Fruit fly (Drosophila melanogaster) whole organism, adult: ENCODE data around the gene CG5004.

ENCODE experiments used
- CG11617 ChIP-seq: fragments of 200-800 bp; sonication (Bioruptor generic); optimal IDR thresholded peaks from 2 replicates; lab custom pipeline; 2017; ENCODE audit warnings: mild to moderate bottlenecking, missing biosample characterization, missing genetic modification reagents, missing genetic modification characterization
- CG12768 ChIP-seq: fragments of 200-800 bp; sonication (Bioruptor generic); optimal IDR thresholded peaks from 2 replicates; lab custom pipeline; 2017; ENCODE audit warnings: missing biosample characterization, missing genetic modification characterization, mild to moderate bottlenecking, moderate library complexity, missing genetic modification reagents
- CG14711 ChIP-seq: fragments of 200-800 bp; sonication (Bioruptor generic); optimal IDR thresholded peaks from 2 replicates; lab custom pipeline; 2018; ENCODE audit warnings: missing biosample characterization, mild to moderate bottlenecking, missing genetic modification characterization, moderate library complexity
- CG1620 ChIP-seq: fragments of 200-800 bp; sonication (Bioruptor generic); optimal IDR thresholded peaks from 2 replicates; lab custom pipeline; 2016; ENCODE audit warnings: missing biosample characterization, missing genetic modification characterization
- CG33017 ChIP-seq: fragments of 200-800 bp; sonication (Bioruptor generic); optimal IDR thresholded peaks from 2 replicates; lab custom pipeline; 2018; ENCODE audit warnings: missing biosample characterization, mild to moderate bottlenecking, missing genetic modification characterization, moderate library complexity
- CG5204 ChIP-seq: fragments of 200-800 bp; sonication (Bioruptor generic); optimal IDR thresholded peaks from 2 replicates; lab custom pipeline; 2016; ENCODE audit warnings: missing biosample characterization, missing genetic modification characterization
- CG7045 ChIP-seq: fragments of 200-800 bp; sonication (Bioruptor generic); optimal IDR thresholded peaks from 2 replicates; lab custom pipeline; 2017; ENCODE audit warnings: missing biosample characterization, mild to moderate bottlenecking, missing genetic modification characterization
- CG7101 ChIP-seq: fragments of 200-800 bp; sonication (Bioruptor generic); optimal IDR thresholded peaks from 2 replicates; lab custom pipeline; 2018; ENCODE audit warnings: missing biosample characterization, mild to moderate bottlenecking, missing genetic modification characterization, moderate library complexity
- Clk ChIP-seq: fragments of 200-800 bp; sonication (Bioruptor generic); optimal IDR thresholded peaks from 2 replicates; lab custom pipeline; 2017; ENCODE audit warnings: missing biosample characterization, missing genetic modification characterization
- Crg-1 ChIP-seq: fragments of 200-800 bp; sonication (Bioruptor generic); optimal IDR thresholded peaks from 2 replicates; lab custom pipeline; 2016; ENCODE audit warnings: missing biosample characterization, missing genetic modification characterization
- Hr96 ChIP-seq: fragments of 200-800 bp; sonication (Bioruptor generic); optimal IDR thresholded peaks from 2 replicates; lab custom pipeline; 2016; ENCODE audit warnings: missing biosample characterization, missing genetic modification characterization
- Mnt ChIP-seq: fragments of 200-800 bp; sonication (Bioruptor generic); optimal IDR thresholded peaks from 2 replicates; lab custom pipeline; 2016; ENCODE audit warnings: missing biosample characterization, mild to moderate bottlenecking, missing genetic modification characterization
- bab1 ChIP-seq: fragments of 200-800 bp; sonication (Bioruptor generic); optimal IDR thresholded peaks from 3 replicates; lab custom pipeline; 2019; ENCODE audit warnings: missing biosample characterization, mild to moderate bottlenecking, missing genetic modification characterization, moderate library complexity
- cic ChIP-seq: fragments of 200-800 bp; sonication (Bioruptor generic); optimal IDR thresholded peaks from 2 replicates; lab custom pipeline; 2017; ENCODE audit warnings: missing biosample characterization, mild to moderate bottlenecking, missing genetic modification characterization, moderate library complexity
- cnc ChIP-seq, 2 experiments: fragments of >200 bp; optimal IDR thresholded peaks; 2 replicates each; lab custom pipeline; 2017
- kay ChIP-seq: fragments of 200-800 bp; sonication (Bioruptor generic); peaks from one replicate; lab custom pipeline; 2016; ENCODE audit warnings: missing biosample characterization, missing genetic modification characterization, borderline replicate concordance
- ovo ChIP-seq: fragments of 200-800 bp; sonication (Bioruptor generic); optimal IDR thresholded peaks from 2 replicates; lab custom pipeline; 2016; ENCODE audit warnings: missing biosample characterization, missing genetic modification characterization
- pad ChIP-seq: fragments of 200-800 bp; sonication (Bioruptor generic); optimal IDR thresholded peaks from 3 replicates; lab custom pipeline; 2017; ENCODE audit warnings: missing biosample characterization, missing genetic modification characterization, mild to moderate bottlenecking, moderate library complexity, missing genetic modification reagents
- tj ChIP-seq: fragments of 200-800 bp; sonication (Bioruptor generic); optimal IDR thresholded peaks from 3 replicates; lab custom pipeline; 2017; ENCODE audit warnings: missing biosample characterization, mild to moderate bottlenecking, missing genetic modification characterization, moderate library complexity
- toe ChIP-seq: fragments of 200-800 bp; sonication (Bioruptor generic); optimal IDR thresholded peaks from 2 replicates; lab custom pipeline; 2016; ENCODE audit warnings: missing biosample characterization, missing genetic modification characterization

CG5004 gene

dm6 chrX:17172123-17172522 is 64.7 kb downstream of the CG5004 start:
- TF ChIP-seq cnc (optimal IDR thresholded peaks at IDR 0.05; lab: Kevin White, UChicago) (no peak), CG7045 (GFP tag; lab: Kevin White, UChicago) (no peak), Hr96 (GFP tag; lab: Kevin White, UChicago) (no peak), CG7101 (tag; lab: Kevin White, UChicago) (no peak), toe (GFP tag; lab: Kevin White, UChicago) (no peak), pad (no peak), Clk (GFP tag; lab: Kevin White, UChicago) (no peak), CG14711 (tag; lab: Kevin White, UChicago) (no peak), CG12768 (no peak), CG33017 (tag; lab: Kevin White, UChicago) (no peak), bab1 (GFP tag; lab: Kevin White, UChicago) (no peak), cic (GFP tag; lab: Kevin White, UChicago) (no peak), CG11617 (GFP tag; lab: Kevin White, UChicago) (no peak), CG1620 (GFP tag; lab: Kevin White, UChicago) (no peak), Mnt (no peak), Crg-1 (GFP tag; lab: Kevin White, UChicago) (no peak)

dm6 chrX:17172777-17173315 is 65.5 kb downstream of the CG5004 start:
- TF ChIP-seq cic (GFP tag; lab: Kevin White, UChicago) = no peak
- TF ChIP-seq kay = no peak
- no peak for TF ChIP-seq CG7045 (GFP tag; lab: Kevin White, UChicago)
- TF ChIP-seq Crg-1 (GFP tag; lab: Kevin White, UChicago) = no peak
- no peak for TF ChIP-seq tj (GFP tag; lab: Kevin White, UChicago)
- TF ChIP-seq ovo (GFP tag; lab: Kevin White, UChicago) = no peak
- no peak for TF ChIP-seq toe (GFP tag; lab: Kevin White, UChicago)
- no peak for TF ChIP-seq CG5204 (GFP tag; lab: Kevin White, UChicago)

dm6 chrX:17174115-17174514 is 66.7 kb downstream of the CG5004 start:
- TF ChIP-seq pad (no peak), kay (no peak), CG14711 (tag; lab: Kevin White, UChicago) (no peak), CG33017 (tag; lab: Kevin White, UChicago) (no peak), Clk (GFP tag; lab: Kevin White, UChicago) (no peak), cic (GFP tag; lab: Kevin White, UChicago) (no peak), ovo (GFP tag; lab: Kevin White, UChicago) (no peak), cnc (optimal IDR thresholded peaks at IDR 0.05; lab: Kevin White, UChicago) (no peak), Hr96 (GFP tag; lab: Kevin White, UChicago) (no peak), CG12768 (no peak), tj (GFP tag; lab: Kevin White, UChicago) (no peak)

- TF ChIP-seq ovo (GFP tag; lab: Kevin White, UChicago) (no peak), tj (GFP tag; lab: Kevin White, UChicago) (no peak), CG11617 (GFP tag; lab: Kevin White, UChicago) (no peak), CG12768 (no peak), Hr96 (GFP tag; lab: Kevin White, UChicago) (peak; percentile 54), CG7101 (tag; lab: Kevin White, UChicago) (peak; percentile 44), pad (peak; percentile 9), CG1620 (GFP tag; lab: Kevin White, UChicago) (peak; percentile 58), bab1 (GFP tag; lab: Kevin White, UChicago) (peak; percentile 53), Crg-1 (GFP tag; lab: Kevin White, UChicago) (peak; percentile 42), Mnt (peak; percentile 13), Clk (GFP tag; lab: Kevin White, UChicago) (no peak), kay (no peak), toe (GFP tag; lab: Kevin White, UChicago) (no peak), CG7045 (GFP tag; lab: Kevin White, UChicago) (no peak), cic (GFP tag; lab: Kevin White, UChicago) (no peak), cnc (optimal IDR thresholded peaks at IDR 0.05; lab: Kevin White, UChicago) (no peak), CG33017 (tag; lab: Kevin White, UChicago) (no peak), CG5204 (GFP tag; lab: Kevin White, UChicago) (no peak), CG14711 (tag; lab: Kevin White, UChicago) (no peak)
Measured at dm6 chrX:17175558-17176189, 68.3 kb downstream of the CG5004 start.

DNA sequence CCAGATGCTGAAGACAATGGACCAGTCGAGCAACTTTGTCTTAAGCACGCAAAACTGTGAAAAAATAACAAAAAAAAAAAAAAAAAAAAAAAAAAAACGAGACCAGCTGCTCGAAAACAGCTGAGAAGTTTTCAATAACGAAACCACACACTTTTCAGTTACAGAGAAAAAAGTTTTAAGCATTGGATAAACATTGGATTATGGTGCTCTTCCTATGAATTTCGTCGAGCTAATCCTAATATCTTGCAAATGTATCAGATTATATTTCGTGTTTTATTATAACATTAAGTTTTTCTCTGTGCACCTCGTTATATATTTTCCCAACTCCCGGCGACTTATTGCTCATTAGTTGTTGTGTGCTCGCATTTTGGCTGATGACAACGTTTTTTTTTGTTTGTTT is 69.2 kb downstream of the CG5004 start:
- TF ChIP-seq toe (GFP tag; lab: Kevin White, UChicago) (no peak), CG5204 (GFP tag; lab: Kevin White, UChicago) (no peak), CG12768 (no peak), Mnt (no peak), CG14711 (tag; lab: Kevin White, UChicago) (no peak), bab1 (GFP tag; lab: Kevin White, UChicago) (no peak), CG7101 (tag; lab: Kevin White, UChicago) (no peak), kay (no peak), CG1620 (GFP tag; lab: Kevin White, UChicago) (no peak), ovo (GFP tag; lab: Kevin White, UChicago) (no peak), Crg-1 (GFP tag; lab: Kevin White, UChicago) (no peak), CG7045 (GFP tag; lab: Kevin White, UChicago) (no peak), Clk (GFP tag; lab: Kevin White, UChicago) (no peak)

dm6 chrX:17177606-17178005 is 70.2 kb downstream of the CG5004 start:
- no peak for TF ChIP-seq CG5204 (GFP tag; lab: Kevin White, UChicago)
- no peak for TF ChIP-seq cic (GFP tag; lab: Kevin White, UChicago)
- no peak for TF ChIP-seq CG12768
- no peak for TF ChIP-seq bab1 (GFP tag; lab: Kevin White, UChicago)
- TF ChIP-seq ovo (GFP tag; lab: Kevin White, UChicago) = no peak
- no peak for TF ChIP-seq pad
- no peak for TF ChIP-seq CG11617 (GFP tag; lab: Kevin White, UChicago)
- no peak for TF ChIP-seq toe (GFP tag; lab: Kevin White, UChicago)
- TF ChIP-seq CG1620 (GFP tag; lab: Kevin White, UChicago) = no peak
- TF ChIP-seq kay = no peak
- no peak for TF ChIP-seq Clk (GFP tag; lab: Kevin White, UChicago)
- no peak for TF ChIP-seq cnc (optimal IDR thresholded peaks at IDR 0.05; lab: Kevin White, UChicago)
- TF ChIP-seq Crg-1 (GFP tag; lab: Kevin White, UChicago) = no peak
- TF ChIP-seq CG7101 (tag; lab: Kevin White, UChicago) = no peak
